Worm (Caenorhabditis elegans): ENCODE measurements around the gene nep-6.

ce11 chrII:3438280-3438679 lies 21.7 kb downstream of the nep-6 start:
- TF ChIP-seq mbf-1 (tag; optimal IDR thresholded peaks at IDR 0.05) (no peak), unc-39 (tag; optimal IDR thresholded peaks at IDR 0.05) (no peak), ceh-82 (tag; optimal IDR thresholded peaks at IDR 0.05) (no peak), nhr-11 (tag; optimal IDR thresholded peaks at IDR 0.05) (no peak), lsy-2 (tag; optimal IDR thresholded peaks at IDR 0.05) (no peak), ztf-4 (tag; optimal IDR thresholded peaks at IDR 0.05) (no peak), zag-1 (tag; optimal IDR thresholded peaks at IDR 0.05) (no peak)

All from whole organism, L2 larva.